Worm (Caenorhabditis elegans): ENCODE results near the gene lin-33.

DNA sequence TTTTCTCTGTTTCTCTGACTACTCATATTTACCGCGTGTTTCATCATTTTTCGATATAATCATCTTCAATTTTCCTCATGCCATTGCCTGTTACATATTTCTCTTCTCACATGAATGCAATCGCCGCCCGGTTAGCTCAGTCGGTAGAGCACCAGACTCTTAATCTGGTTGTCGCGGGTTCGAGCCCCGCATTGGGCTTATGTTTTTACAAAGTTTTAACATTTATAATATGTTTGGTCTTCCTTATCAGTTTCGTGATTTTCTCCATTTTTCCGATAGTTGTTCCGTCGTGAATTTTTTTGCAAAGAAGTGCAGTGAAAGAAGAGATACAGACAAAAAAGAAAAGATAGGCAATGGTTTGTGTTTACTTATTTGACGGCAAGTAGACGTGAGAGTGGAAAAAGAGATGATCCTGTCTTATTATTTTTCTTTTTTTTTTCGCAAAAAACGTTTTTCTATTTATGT, 36.6 kb downstream of the lin-33 start:
- peak; percentile 75 for TF ChIP-seq him-1 (tag; optimal IDR thresholded peaks at IDR 0.05)
- TF ChIP-seq dao-5 (tag; optimal IDR thresholded peaks at IDR 0.05): peak; percentile 88
- peak; percentile 89 for TF ChIP-seq W03F9.2 (tag; optimal IDR thresholded peaks at IDR 0.05)

All from whole organism, L4/young adult.